Worm (Caenorhabditis elegans) whole organism, L4 larva: Measurements from ENCODE around the gene unc-104.

Experiments
- F10B5.3 ChIP-seq: sonication (generic microtip); optimal IDR thresholded peaks from 2 replicates; lab custom pipeline; 2016; ENCODE audit warnings: mild to moderate bottlenecking, missing genetic modification characterization, missing compliant biosample characterization
- F49E8.2 ChIP-seq: sonication (generic microtip); optimal IDR thresholded peaks from 2 replicates; lab custom pipeline; 2016; ENCODE audit warnings: missing compliant biosample characterization, mild to moderate bottlenecking, missing genetic modification characterization, borderline replicate concordance
- T26A8.4 ChIP-seq: fragments of 200-800 bp; sonication (Bioruptor generic); IDR thresholded peaks from 2 replicates; pipeline ENCODE4 v1.3.6; 2022; ENCODE audit warnings: missing genetic modification characterization, missing compliant biosample characterization
- Y5F2A.4 ChIP-seq: fragments of 200-800 bp; sonication (Bioruptor generic); optimal IDR thresholded peaks from 2 replicates; lab custom pipeline; 2018; ENCODE audit warnings: mild to moderate bottlenecking, missing genetic modification characterization, missing compliant biosample characterization
- Y75B8A.6 ChIP-seq: fragments of 200-800 bp; sonication (Bioruptor generic); IDR thresholded peaks from 2 replicates; pipeline ENCODE4 v1.3.6; 2022; ENCODE audit warnings: missing genetic modification reagents, missing genetic modification characterization, missing compliant biosample characterization
- ceh-28 ChIP-seq: fragments of 150-350 bp; optimal IDR thresholded peaks from 2 replicates; lab custom pipeline; 2014; ENCODE audit warnings: missing biosample characterization, missing genetic modification reagents, missing genetic modification characterization
- ceh-32 ChIP-seq: sonication (generic microtip); optimal IDR thresholded peaks from 2 replicates; lab custom pipeline; 2016; ENCODE audit warnings: mild to moderate bottlenecking, missing genetic modification characterization, missing compliant biosample characterization; ENCODE audit not compliant: poor library complexity
- ces-1 ChIP-seq: fragments of 150-350 bp; sonication (generic microtip); optimal IDR thresholded peaks from 4 replicates; lab custom pipeline; 2014; ENCODE audit warnings: missing biosample characterization, missing genetic modification reagents, missing genetic modification characterization
- ctbp-1 ChIP-seq: fragments of 200-800 bp; sonication (Bioruptor generic); IDR thresholded peaks from 2 replicates; pipeline ENCODE4 v1.3.6; 2022; ENCODE audit warnings: missing genetic modification reagents, missing genetic modification characterization, missing compliant biosample characterization
- daf-8 ChIP-seq: fragments of 200-800 bp; sonication (Bioruptor generic); IDR thresholded peaks from 2 replicates; pipeline ENCODE4 v1.3.6; 2022; ENCODE audit warnings: missing genetic modification characterization, missing compliant biosample characterization
- dmd-6 ChIP-seq: fragments of 200-800 bp; sonication (Bioruptor generic); IDR thresholded peaks from 2 replicates; pipeline ENCODE4 v1.3.6; 2022; ENCODE audit warnings: missing genetic modification reagents, missing genetic modification characterization, missing compliant biosample characterization
- dmd-8 ChIP-seq: fragments of 200-800 bp; sonication (Bioruptor generic); IDR thresholded peaks from 2 replicates; pipeline ENCODE4 v1.3.6; 2022; ENCODE audit warnings: missing genetic modification characterization, missing compliant biosample characterization
- duxl-1 ChIP-seq: sonication (generic microtip); optimal IDR thresholded peaks from 2 replicates; lab custom pipeline; 2016; ENCODE audit warnings: mild to moderate bottlenecking, missing genetic modification characterization, moderate library complexity, missing compliant biosample characterization; ENCODE audit not compliant: poor library complexity
- dve-1 ChIP-seq: sonication (generic microtip); optimal IDR thresholded peaks from 2 replicates; lab custom pipeline; 2017; ENCODE audit warnings: antibody characterized with exemption, mild to moderate bottlenecking, missing genetic modification characterization, missing compliant biosample characterization; ENCODE audit not compliant: insufficient read depth
- fkh-10 ChIP-seq: fragments of 150-350 bp; optimal IDR thresholded peaks from 2 replicates; lab custom pipeline; 2014; ENCODE audit warnings: missing biosample characterization, missing genetic modification reagents, missing genetic modification characterization
- gei-8 ChIP-seq: fragments of 200-800 bp; sonication (Bioruptor generic); optimal IDR thresholded peaks from 2 replicates; lab custom pipeline; 2018; ENCODE audit warnings: mild to moderate bottlenecking, missing genetic modification characterization, missing compliant biosample characterization
- hif-1 ChIP-seq, 2 experiments: sonication (generic microtip); optimal IDR thresholded peaks; 2 replicates each; lab custom pipeline; 2016 to 2017; ENCODE audit warnings: missing compliant biosample characterization in 2 of 2, missing genetic modification characterization in 2 of 2, missing genetic modification reagents in 2 of 2, missing genotype in 2 of 2, mild to moderate bottlenecking in 1 of 2
- hlh-11 ChIP-seq: fragments of 200-800 bp; sonication (Bioruptor generic); optimal IDR thresholded peaks from 2 replicates; lab custom pipeline; 2018; ENCODE audit warnings: mild to moderate bottlenecking, missing genetic modification characterization, missing compliant biosample characterization
- hlh-30 ChIP-seq: sonication (generic microtip); optimal IDR thresholded peaks from 2 replicates; lab custom pipeline; 2017; ENCODE audit warnings: antibody characterized with exemption, mild to moderate bottlenecking, missing genetic modification characterization, missing compliant biosample characterization; ENCODE audit not compliant: insufficient read depth
- jun-1 ChIP-seq: fragments of 150-350 bp; optimal IDR thresholded peaks from 2 replicates; lab custom pipeline; 2014; ENCODE audit warnings: missing biosample characterization, missing genetic modification reagents, missing genetic modification characterization
- lim-7 ChIP-seq: fragments of 200-800 bp; sonication (Bioruptor generic); IDR thresholded peaks from 2 replicates; pipeline ENCODE4 v1.3.6; 2022; ENCODE audit warnings: missing genetic modification characterization, missing compliant biosample characterization
- lin-15B ChIP-seq: fragments of 150-350 bp; sonication (generic microtip); optimal IDR thresholded peaks from 3 replicates; lab custom pipeline; 2014; ENCODE audit warnings: missing biosample characterization, missing genetic modification characterization
- lir-3 ChIP-seq: sonication (generic microtip); optimal IDR thresholded peaks from 2 replicates; lab custom pipeline; 2016; ENCODE audit warnings: mild to moderate bottlenecking, missing genetic modification characterization, missing compliant biosample characterization
- lsy-2 ChIP-seq, 2 experiments: fragments of 150-350 bp in 1 of 2; sonication (generic microtip) in 1 of 2; optimal IDR thresholded peaks; 2 replicates each; lab custom pipeline; 2014 to 2017; ENCODE audit warnings: missing biosample characterization in 2 of 2, missing genetic modification characterization in 2 of 2
- madf-9 ChIP-seq: fragments of 200-800 bp; sonication (Bioruptor generic); conservative IDR thresholded peaks from 2 replicates; pipeline ENCODE4 v1.3.6; 2022; ENCODE audit warnings: missing genetic modification reagents, missing genetic modification characterization, missing compliant biosample characterization
- mep-1 ChIP-seq: fragments of 150-350 bp; sonication (generic microtip); optimal IDR thresholded peaks from 3 replicates; lab custom pipeline; 2014; ENCODE audit warnings: missing biosample characterization, missing genetic modification characterization
- mxl-2 ChIP-seq: fragments of 200-800 bp; sonication (Bioruptor generic); conservative IDR thresholded peaks from 2 replicates; pipeline ENCODE4 v1.3.6; 2022; ENCODE audit warnings: missing genetic modification reagents, missing genetic modification characterization, missing compliant biosample characterization
- mxl-3 ChIP-seq: fragments of 200-800 bp; sonication (Bioruptor generic); optimal IDR thresholded peaks from 2 replicates; lab custom pipeline; 2018; ENCODE audit warnings: mild to moderate bottlenecking, missing genetic modification characterization, missing compliant biosample characterization
- nhr-102 ChIP-seq: sonication (generic microtip); optimal IDR thresholded peaks from 2 replicates; lab custom pipeline; 2016; ENCODE audit warnings: mild to moderate bottlenecking, missing genetic modification characterization, moderate library complexity, missing compliant biosample characterization
- nhr-237 ChIP-seq: sonication (generic microtip); optimal IDR thresholded peaks from 2 replicates; lab custom pipeline; 2017; ENCODE audit warnings: missing biosample characterization, missing genetic modification characterization
- nhr-28 ChIP-seq: fragments of 150-350 bp; optimal IDR thresholded peaks from 2 replicates; lab custom pipeline; 2014; ENCODE audit warnings: missing biosample characterization, missing genetic modification characterization
- nhr-41 ChIP-seq: fragments of 200-800 bp; sonication (Bioruptor generic); IDR thresholded peaks from 2 replicates; pipeline ENCODE4 v1.3.6; 2022; ENCODE audit warnings: missing genetic modification reagents, missing genetic modification characterization, missing compliant biosample characterization
- nhr-42 ChIP-seq: fragments of 200-800 bp; sonication (Bioruptor generic); IDR thresholded peaks from 2 replicates; pipeline ENCODE4 v1.3.6; 2022; ENCODE audit warnings: missing genetic modification characterization, missing compliant biosample characterization
- nhr-48 ChIP-seq: sonication (generic microtip); optimal IDR thresholded peaks from 2 replicates; lab custom pipeline; 2016; ENCODE audit warnings: mild to moderate bottlenecking, missing genetic modification characterization, missing compliant biosample characterization
- nhr-6 ChIP-seq: fragments of 150-350 bp; optimal IDR thresholded peaks from 2 replicates; lab custom pipeline; 2014; ENCODE audit warnings: missing biosample characterization, missing genetic modification characterization
- pqm-1 ChIP-seq: sonication (generic microtip); optimal IDR thresholded peaks from 2 replicates; lab custom pipeline; 2017; ENCODE audit warnings: missing biosample characterization, missing genetic modification characterization
- rbr-2 ChIP-seq: sonication (generic microtip); optimal IDR thresholded peaks from 2 replicates; lab custom pipeline; 2016; ENCODE audit warnings: missing genotype, missing genetic modification characterization, missing compliant biosample characterization
- set-16 ChIP-seq: fragments of 200-800 bp; sonication (Bioruptor generic); IDR thresholded peaks from 2 replicates; pipeline ENCODE4 v1.3.6; 2022; ENCODE audit warnings: missing genetic modification reagents, missing genetic modification characterization, missing compliant biosample characterization
- skn-1 ChIP-seq: fragments of 150-350 bp; optimal IDR thresholded peaks from 2 replicates; lab custom pipeline; 2014; ENCODE audit warnings: missing biosample characterization, missing genetic modification characterization
- spr-3 ChIP-seq: fragments of 200-800 bp; sonication (Bioruptor generic); optimal IDR thresholded peaks from 2 replicates; lab custom pipeline; 2018; ENCODE audit warnings: mild to moderate bottlenecking, missing genetic modification characterization, missing compliant biosample characterization
- unc-39 ChIP-seq: sonication (generic microtip); optimal IDR thresholded peaks from 2 replicates; lab custom pipeline; 2017; ENCODE audit warnings: missing biosample characterization, missing genetic modification characterization
- unc-62 ChIP-seq, 3 experiments: fragments of 150-350 bp in 1 of 3; sonication (generic microtip); optimal IDR thresholded peaks in 2 of 3; peaks in 1 of 3; 1 replicate in 1 of 3; 2 replicates in 2 of 3; lab custom pipeline; 2014 to 2017; ENCODE audit warnings: missing biosample characterization in 3 of 3, missing genetic modification characterization in 3 of 3, missing genetic modification reagents in 3 of 3, missing genotype in 1 of 3
- vab-7 ChIP-seq: fragments of 200-800 bp; sonication (Bioruptor generic); IDR thresholded peaks from 2 replicates; pipeline ENCODE4 v1.3.6; 2022; ENCODE audit warnings: missing genetic modification reagents, missing genetic modification characterization, missing compliant biosample characterization
- zfp-2 ChIP-seq: sonication (generic microtip); optimal IDR thresholded peaks from 2 replicates; lab custom pipeline; 2016; ENCODE audit warnings: mild to moderate bottlenecking, missing genetic modification characterization, missing compliant biosample characterization
- zfp-3 ChIP-seq: fragments of 200-800 bp; sonication (Bioruptor generic); conservative IDR thresholded peaks from 2 replicates; pipeline ENCODE4 v1.3.6; 2022; ENCODE audit warnings: missing genetic modification reagents, missing genetic modification characterization, missing compliant biosample characterization
- ztf-11 ChIP-seq: fragments of 150-350 bp; optimal IDR thresholded peaks from 2 replicates; lab custom pipeline; 2014; ENCODE audit warnings: missing biosample characterization, missing genetic modification characterization

Gene unc-104

ce11 chrII:6994677-6995076 is at the start of gene unc-104:
Gene unc-104 (plus strand): TSS chrII:6994987.
- TF ChIP-seq mep-1 (peak; percentile 24), madf-9 (GFP tag; lab: Robert Waterston, UW) (no peak), unc-62 (GFP tag; optimal IDR thresholded peaks at IDR 0.05 in 1 of 2; lab: Kevin White, UChicago) (peak in 1 of 2 experiments; percentile 63), unc-62 (tag; optimal IDR thresholded peaks at IDR 0.05; lab: Kevin White, UChicago) (no peak), lsy-2 (tag; optimal IDR thresholded peaks at IDR 0.05; lab: Kevin White, UChicago) (peak in 1 of 2 experiments; percentile 32), nhr-48 (tag; lab: Kevin White, UChicago) (no peak), fkh-10 (GFP tag; lab: Kevin White, UChicago) (peak; percentile 34), lir-3 (tag; lab: Kevin White, UChicago) (no peak), hif-1 (tag; optimal IDR thresholded peaks at IDR 0.05; lab: Kevin White, UChicago) (no peak), lim-7 (GFP tag; lab: Robert Waterston, UW) (no peak), Y75B8A.6 (GFP tag; lab: Robert Waterston, UW) (no peak), spr-3 (GFP tag; lab: Kevin White, UChicago) (no peak), nhr-42 (GFP tag; lab: Robert Waterston, UW) (no peak), rbr-2 (tag; lab: Kevin White, UChicago) (peak; percentile 29), hlh-30 (tag; lab: Kevin White, UChicago) (peak; percentile 14), ces-1 (peak; percentile 91)

- TF ChIP-seq nhr-42 (GFP tag; lab: Robert Waterston, UW) = 0 out of 2 replicates have a peak, but pooled peaks have one; percentile 45
- TF ChIP-seq spr-3 (GFP tag; lab: Kevin White, UChicago) = peak; percentile 12
- peak; percentile 44 for TF ChIP-seq pqm-1
- TF ChIP-seq fkh-10 (GFP tag; lab: Kevin White, UChicago) = peak; percentile 97
- peak; percentile 78 for TF ChIP-seq nhr-102 (tag; lab: Kevin White, UChicago)
- peak; percentile 28 for TF ChIP-seq skn-1
- no peak for TF ChIP-seq ztf-11
- TF ChIP-seq gei-8 = no peak
- 0 out of 2 replicates have a peak, but pooled peaks have one; percentile 12 for TF ChIP-seq nhr-41
- no peak for TF ChIP-seq nhr-237
- no peak for TF ChIP-seq lim-7 (GFP tag; lab: Robert Waterston, UW)
- TF ChIP-seq mxl-2 = no peak
- peak; percentile 81 for TF ChIP-seq jun-1 (tag; lab: Kevin White, UChicago)
- TF ChIP-seq nhr-28 = peak; percentile 97
- TF ChIP-seq set-16 = no peak
- TF ChIP-seq mxl-3 (GFP tag; lab: Kevin White, UChicago) = peak; percentile 93
- TF ChIP-seq lin-15B (tag; lab: Kevin White, UChicago) = peak; percentile 27
- peak; percentile 74 for TF ChIP-seq F10B5.3 (tag; lab: Kevin White, UChicago)
- TF ChIP-seq zfp-3 (GFP tag; lab: Robert Waterston, UW) = no peak
- peak; percentile 19 for TF ChIP-seq ceh-32 (tag; lab: Kevin White, UChicago)
- TF ChIP-seq ceh-28 (tag; lab: Kevin White, UChicago) = no peak
- peak; percentile 89 for TF ChIP-seq dmd-6 (GFP tag; lab: Robert Waterston, UW)
- TF ChIP-seq vab-7 = peak; percentile 77
- no peak for TF ChIP-seq dmd-8
- TF ChIP-seq daf-8 (GFP tag; lab: Robert Waterston, UW) = no peak
- TF ChIP-seq Y5F2A.4 (GFP tag; lab: Kevin White, UChicago) = no peak
- peak; percentile 83 for TF ChIP-seq nhr-48 (tag; lab: Kevin White, UChicago)
- TF ChIP-seq T26A8.4 (GFP tag; lab: Robert Waterston, UW) = peak; percentile 88
- peak; percentile 98 for TF ChIP-seq dve-1
- peak; percentile 95 for TF ChIP-seq nhr-6 (tag; lab: Kevin White, UChicago)
- peak; percentile 88 for TF ChIP-seq ctbp-1 (GFP tag; lab: Robert Waterston, UW)
- peak; percentile 96 for TF ChIP-seq hlh-11 (tag; lab: Kevin White, UChicago)
- peak; percentile 59 for TF ChIP-seq zfp-2 (tag; lab: Kevin White, UChicago)
- peak; percentile 89 for TF ChIP-seq duxl-1 (tag; lab: Kevin White, UChicago)
- TF ChIP-seq F49E8.2 (tag; lab: Kevin White, UChicago) = no peak
- TF ChIP-seq unc-39 (tag; lab: Kevin White, UChicago) = no peak
- TF ChIP-seq rbr-2 (tag; lab: Kevin White, UChicago) = peak; percentile 96
- peak; percentile 99 for TF ChIP-seq hlh-30 (tag; lab: Kevin White, UChicago)
Measured at ce11 chrII:6951250-6951806, 43.5 kb upstream of the unc-104 start, which contains the start of the genes malt-1 and ceh-38. Gene malt-1 (minus strand): TSS chrII:6951300. Gene ceh-38 (plus strand): TSS chrII:6951526.
